Fruit fly (Drosophila melanogaster) whole organism, prepupa: ENCODE results near the gene CG34461.

Experiments
- Blimp-1 ChIP-seq: fragments of 200-800 bp; sonication (Bioruptor generic); optimal IDR thresholded peaks from 3 replicates; lab custom pipeline; 2017; ENCODE audit warnings: missing biosample characterization, missing genetic modification characterization, mild to moderate bottlenecking, moderate library complexity, missing genetic modification reagents
- CG10631 ChIP-seq: fragments of 200-800 bp; sonication (Bioruptor generic); optimal IDR thresholded peaks from 2 replicates; lab custom pipeline; 2016; ENCODE audit warnings: missing biosample characterization, missing genetic modification characterization
- CG11294 ChIP-seq: fragments of 200-800 bp; sonication (Bioruptor generic); IDR thresholded peaks from 2 replicates; pipeline ENCODE4 v1.3.6; 2022; ENCODE audit warnings: missing biosample characterization, missing genetic modification characterization
- CG11762 ChIP-seq: fragments of 200-800 bp; sonication (Bioruptor generic); optimal IDR thresholded peaks from 3 replicates; lab custom pipeline; 2016; ENCODE audit warnings: missing biosample characterization, missing genetic modification characterization; ENCODE audit not compliant: insufficient read depth
- CG11902 ChIP-seq: fragments of 200-800 bp; sonication (Bioruptor generic); optimal IDR thresholded peaks from 3 replicates; lab custom pipeline; 2016; ENCODE audit warnings: missing biosample characterization, missing genetic modification characterization
- CG15336 ChIP-seq: fragments of 200-800 bp; sonication (Bioruptor generic); IDR thresholded peaks from 2 replicates; pipeline ENCODE4 v1.3.6; 2022; ENCODE audit warnings: missing biosample characterization, missing genetic modification characterization
- CG1621 ChIP-seq: fragments of 200-800 bp; sonication (Bioruptor generic); optimal IDR thresholded peaks from 3 replicates; lab custom pipeline; 2018; ENCODE audit warnings: missing biosample characterization, mild to moderate bottlenecking, missing genetic modification characterization
- CG16779 ChIP-seq: fragments of 200-800 bp; sonication (Bioruptor generic); optimal IDR thresholded peaks from 3 replicates; lab custom pipeline; 2017; ENCODE audit warnings: missing biosample characterization, mild to moderate bottlenecking, missing genetic modification characterization
- CG3032 ChIP-seq: fragments of 200-800 bp; optimal IDR thresholded peaks from 2 replicates; lab custom pipeline; 2019; ENCODE audit warnings: missing biosample characterization, mild to moderate bottlenecking, missing genetic modification characterization, moderate library complexity
- CG31627 ChIP-seq: fragments of 200-800 bp; sonication (Bioruptor generic); optimal IDR thresholded peaks from 3 replicates; lab custom pipeline; 2016; ENCODE audit warnings: missing biosample characterization, missing genetic modification characterization
- CG32006 ChIP-seq: fragments of 200-800 bp; sonication (Bioruptor generic); optimal IDR thresholded peaks from 3 replicates; lab custom pipeline; 2017; ENCODE audit warnings: missing biosample characterization, mild to moderate bottlenecking, missing genetic modification characterization
- CG34406 ChIP-seq: fragments of 200-800 bp; sonication (Bioruptor generic); optimal IDR thresholded peaks from 3 replicates; lab custom pipeline; 2016; ENCODE audit warnings: missing biosample characterization, missing genetic modification characterization
- CG3919 ChIP-seq: fragments of 200-800 bp; sonication (Bioruptor generic); optimal IDR thresholded peaks from 3 replicates; lab custom pipeline; 2016; ENCODE audit warnings: missing biosample characterization, missing genetic modification characterization
- CG6163 ChIP-seq: fragments of 200-800 bp; sonication (Bioruptor generic); IDR thresholded peaks from 3 replicates; pipeline ENCODE4 v1.3.6; 2022; ENCODE audit warnings: missing biosample characterization, missing genetic modification characterization
- CG6276 ChIP-seq: fragments of 200-800 bp; sonication (Bioruptor generic); optimal IDR thresholded peaks from 2 replicates; lab custom pipeline; 2017; ENCODE audit warnings: missing biosample characterization, mild to moderate bottlenecking, missing genetic modification characterization
- CG6792 ChIP-seq: fragments of 200-800 bp; sonication (Bioruptor generic); optimal IDR thresholded peaks from 3 replicates; lab custom pipeline; 2016; ENCODE audit warnings: missing biosample characterization, missing genetic modification characterization
- CG6854 ChIP-seq: fragments of 200-800 bp; sonication (Bioruptor generic); optimal IDR thresholded peaks from 2 replicates; lab custom pipeline; 2017; ENCODE audit warnings: missing biosample characterization, mild to moderate bottlenecking, missing genetic modification characterization
- CG7368 ChIP-seq: fragments of 200-800 bp; sonication (Bioruptor generic); optimal IDR thresholded peaks from 3 replicates; lab custom pipeline; 2016; ENCODE audit warnings: missing biosample characterization, missing genetic modification characterization
- CG8119 ChIP-seq: fragments of 200-800 bp; sonication (Bioruptor generic); IDR thresholded peaks from 3 replicates; pipeline ENCODE4 v1.3.6; 2022; ENCODE audit warnings: missing biosample characterization, missing genetic modification characterization
- CG8632 ChIP-seq: fragments of 200-800 bp; sonication (Bioruptor generic); optimal IDR thresholded peaks from 3 replicates; lab custom pipeline; 2016; ENCODE audit warnings: missing biosample characterization, missing genetic modification characterization
- Eip78C ChIP-seq: fragments of 200-800 bp; sonication (Bioruptor generic); peaks from one replicate; lab custom pipeline; 2016; ENCODE audit warnings: missing biosample characterization, missing genetic modification characterization
- Eip93F ChIP-seq: fragments of 200-800 bp; sonication (Bioruptor generic); optimal IDR thresholded peaks from 2 replicates; lab custom pipeline; 2016; ENCODE audit warnings: missing biosample characterization, mild to moderate bottlenecking, missing genetic modification characterization
- Ets21C ChIP-seq: fragments of 200-800 bp; sonication (Bioruptor generic); optimal IDR thresholded peaks from 3 replicates; lab custom pipeline; 2016; ENCODE audit warnings: missing biosample characterization, missing genetic modification characterization
- Gug ChIP-seq: fragments of 200-800 bp; sonication (Bioruptor generic); IDR thresholded peaks from 2 replicates; pipeline ENCODE4 v1.3.6; 2022; ENCODE audit warnings: missing biosample characterization, missing genetic modification characterization
- Hr4 ChIP-seq: fragments of 200-800 bp; sonication (Bioruptor generic); optimal IDR thresholded peaks from 3 replicates; lab custom pipeline; 2016; ENCODE audit warnings: missing biosample characterization, missing genetic modification characterization
- Lpt ChIP-seq: fragments of 200-800 bp; sonication (Bioruptor generic); optimal IDR thresholded peaks from 3 replicates; lab custom pipeline; 2016; ENCODE audit warnings: missing biosample characterization, missing genetic modification characterization
- Met ChIP-seq: fragments of 200-800 bp; sonication (Bioruptor generic); optimal IDR thresholded peaks from 3 replicates; lab custom pipeline; 2016; ENCODE audit warnings: missing biosample characterization, missing genetic modification characterization
- OdsH ChIP-seq: fragments of 200-800 bp; sonication (Bioruptor generic); optimal IDR thresholded peaks from 3 replicates; lab custom pipeline; 2016; ENCODE audit warnings: missing biosample characterization, missing genetic modification characterization
- Smox ChIP-seq: fragments of 200-800 bp; sonication (Bioruptor generic); optimal IDR thresholded peaks from 3 replicates; lab custom pipeline; 2016; ENCODE audit warnings: missing biosample characterization, missing genetic modification characterization
- Sox102F ChIP-seq: fragments of 200-800 bp; sonication (Bioruptor generic); optimal IDR thresholded peaks from 2 replicates; lab custom pipeline; 2016; ENCODE audit warnings: missing biosample characterization, mild to moderate bottlenecking, missing genetic modification characterization
- Sox14 ChIP-seq: fragments of 200-800 bp; sonication (Bioruptor generic); optimal IDR thresholded peaks from 3 replicates; lab custom pipeline; 2016; ENCODE audit warnings: missing biosample characterization, missing genetic modification characterization
- acj6 ChIP-seq: fragments of 200-800 bp; sonication (Bioruptor generic); optimal IDR thresholded peaks from 3 replicates; lab custom pipeline; 2016; ENCODE audit warnings: missing biosample characterization, missing genetic modification characterization
- cyc ChIP-seq: fragments of 200-800 bp; sonication (Bioruptor generic); optimal IDR thresholded peaks from 3 replicates; lab custom pipeline; 2016; ENCODE audit warnings: missing biosample characterization, missing genetic modification characterization
- dsx ChIP-seq: fragments of 200-800 bp; optimal IDR thresholded peaks from 3 replicates; lab custom pipeline; 2019; ENCODE audit warnings: missing biosample characterization, mild to moderate bottlenecking, missing genetic modification characterization, moderate library complexity; ENCODE audit not compliant: poor library complexity, severe bottlenecking
- eg ChIP-seq: fragments of 200-800 bp; sonication (Bioruptor generic); IDR thresholded peaks from 3 replicates; pipeline ENCODE4 v1.3.6; 2022; ENCODE audit warnings: missing biosample characterization, missing genetic modification characterization
- esn ChIP-seq: fragments of 200-800 bp; sonication (Bioruptor generic); optimal IDR thresholded peaks from 2 replicates; lab custom pipeline; 2016; ENCODE audit warnings: missing biosample characterization, mild to moderate bottlenecking, missing genetic modification characterization, moderate library complexity
- fd59A ChIP-seq: fragments of 200-800 bp; sonication (Bioruptor generic); optimal IDR thresholded peaks from 2 replicates; lab custom pipeline; 2017; ENCODE audit warnings: missing biosample characterization, mild to moderate bottlenecking, missing genetic modification characterization, missing genetic modification reagents
- fd85E ChIP-seq: fragments of 200-800 bp; sonication (Bioruptor generic); optimal IDR thresholded peaks from 3 replicates; lab custom pipeline; 2016; ENCODE audit warnings: missing biosample characterization, missing genetic modification characterization
- lz ChIP-seq: fragments of 200-800 bp; sonication (Bioruptor generic); optimal IDR thresholded peaks from 3 replicates; lab custom pipeline; 2016; ENCODE audit warnings: missing biosample characterization, missing genetic modification characterization
- net ChIP-seq: fragments of 200-800 bp; sonication (Bioruptor generic); optimal IDR thresholded peaks from 3 replicates; lab custom pipeline; 2016; ENCODE audit warnings: missing biosample characterization, missing genetic modification characterization
- pdm3 ChIP-seq: fragments of 200-800 bp; sonication (Bioruptor generic); optimal IDR thresholded peaks from 3 replicates; lab custom pipeline; 2016; ENCODE audit warnings: missing biosample characterization, missing genetic modification characterization
- salr ChIP-seq, 2 experiments: fragments of 200-800 bp; sonication (Bioruptor generic); optimal IDR thresholded peaks; 3 replicates each; lab custom pipeline; 2016 to 2018; ENCODE audit warnings: missing biosample characterization in 2 of 2, missing genetic modification characterization in 2 of 2, mild to moderate bottlenecking in 1 of 2
- ss ChIP-seq, 2 experiments: fragments of 200-800 bp; sonication (Bioruptor generic); optimal IDR thresholded peaks; 2 replicates in 1 of 2; 3 replicates in 1 of 2; lab custom pipeline; 2017 to 2018; ENCODE audit warnings: mild to moderate bottlenecking in 2 of 2, missing biosample characterization in 2 of 2, missing genetic modification characterization in 2 of 2, moderate library complexity in 1 of 2
- topi ChIP-seq: fragments of 200-800 bp; sonication (Bioruptor generic); optimal IDR thresholded peaks from 3 replicates; lab custom pipeline; 2016; ENCODE audit warnings: missing biosample characterization, missing genetic modification characterization
- vri ChIP-seq: fragments of 200-800 bp; sonication (Bioruptor generic); optimal IDR thresholded peaks from 3 replicates; lab custom pipeline; 2016; ENCODE audit warnings: missing biosample characterization, mild to moderate bottlenecking, missing genetic modification characterization

The CG34461 gene

dm6 chr3L:8360643-8361110 lies 35.0 kb downstream of the CG34461 start, which contains the start of gene Idh (continued):
- no peak for TF ChIP-seq pdm3 (GFP tag; lab: Kevin White, UChicago)
- TF ChIP-seq CG31627 (GFP tag; lab: Kevin White, UChicago): no peak
- no peak for TF ChIP-seq Sox14 (GFP tag; lab: Kevin White, UChicago)
- peak; percentile 17 for TF ChIP-seq Lpt (GFP tag; lab: Kevin White, UChicago)
- no peak for TF ChIP-seq CG11294
- TF ChIP-seq Hr4: no peak
- TF ChIP-seq esn (GFP tag; lab: Kevin White, UChicago): peak; percentile 57
- no peak for TF ChIP-seq fd59A (GFP tag; lab: Kevin White, UChicago)
- no peak for TF ChIP-seq CG11902
- TF ChIP-seq topi (GFP tag; lab: Kevin White, UChicago): peak; percentile 4
- no peak for TF ChIP-seq Eip93F (GFP tag; lab: Kevin White, UChicago)
- TF ChIP-seq CG1621 (tag; lab: Kevin White, UChicago): no peak
- TF ChIP-seq Ets21C (GFP tag; lab: Kevin White, UChicago): no peak
- TF ChIP-seq CG8119: no peak
- TF ChIP-seq CG6854 (GFP tag; lab: Kevin White, UChicago): peak; percentile 40
- peak; percentile 58 for TF ChIP-seq Sox102F (GFP tag; lab: Kevin White, UChicago)
- no peak for TF ChIP-seq OdsH (GFP tag; lab: Kevin White, UChicago)
- TF ChIP-seq acj6 (GFP tag; lab: Kevin White, UChicago): no peak
- peak; percentile 63 for TF ChIP-seq net (GFP tag; lab: Kevin White, UChicago)
- peak; percentile 25 for TF ChIP-seq Blimp-1 (GFP tag; lab: Kevin White, UChicago)
- no peak for TF ChIP-seq fd85E
- no peak for TF ChIP-seq cyc
- peak; percentile 50; the same call in 1 of the 2 replicates for TF ChIP-seq CG15336 (GFP tag; lab: Robert Waterston, UW)
- peak; percentile 82 for TF ChIP-seq Eip78C (GFP tag; lab: Kevin White, UChicago)
- TF ChIP-seq CG16779 (tag; lab: Kevin White, UChicago): no peak
- TF ChIP-seq CG6792 (GFP tag; lab: Kevin White, UChicago): no peak
- TF ChIP-seq Met (GFP tag; lab: Kevin White, UChicago): peak; percentile 20
- TF ChIP-seq CG3919 (GFP tag; lab: Kevin White, UChicago): peak; percentile 17
- peak; percentile 47 for TF ChIP-seq CG6276
- no peak for TF ChIP-seq salr (GFP tag; optimal IDR thresholded peaks at IDR 0.05; lab: Kevin White, UChicago)
- TF ChIP-seq CG10631 (GFP tag; lab: Kevin White, UChicago): no peak
- TF ChIP-seq CG11762: no peak
- TF ChIP-seq, all 60 proteins: peak for 20

- no peak for TF ChIP-seq dsx (GFP tag; lab: Kevin White, UChicago)
- no peak for TF ChIP-seq Sox102F (GFP tag; lab: Kevin White, UChicago)
- no peak for TF ChIP-seq Smox (GFP tag; lab: Kevin White, UChicago)
- no peak for TF ChIP-seq topi (GFP tag; lab: Kevin White, UChicago)
- no peak for TF ChIP-seq CG3032
- TF ChIP-seq net (GFP tag; lab: Kevin White, UChicago): no peak
- no peak for TF ChIP-seq eg (GFP tag; lab: Robert Waterston, UW)
- TF ChIP-seq Ets21C (GFP tag; lab: Kevin White, UChicago): no peak
- no peak for TF ChIP-seq CG34406
Measured at dm6 chr3L:8363266-8363665, 37.6 kb downstream of the CG34461 start.

dm6 chr3L:8368694-8369344 lies 43.2 kb downstream of the CG34461 start:
- TF ChIP-seq topi (GFP tag; lab: Kevin White, UChicago): peak; percentile 83
- peak; percentile 11 for TF ChIP-seq CG32006 (GFP tag; lab: Kevin White, UChicago)
- TF ChIP-seq lz (GFP tag; lab: Kevin White, UChicago): peak; percentile 56
- TF ChIP-seq Sox102F (GFP tag; lab: Kevin White, UChicago): peak; percentile 60
- TF ChIP-seq Ets21C (GFP tag; lab: Kevin White, UChicago): peak; percentile 48
- peak; percentile 78 for TF ChIP-seq CG31627 (GFP tag; lab: Kevin White, UChicago)
- no peak for TF ChIP-seq CG7368 (GFP tag; lab: Kevin White, UChicago)
- peak; percentile 42 for TF ChIP-seq vri
- TF ChIP-seq Met (GFP tag; lab: Kevin White, UChicago): peak; percentile 84
- TF ChIP-seq CG8632 (GFP tag; lab: Kevin White, UChicago): peak; percentile 3
- peak; percentile 77 for TF ChIP-seq cyc
- no peak for TF ChIP-seq CG15336 (GFP tag; lab: Robert Waterston, UW)
- peak; percentile 42 for TF ChIP-seq CG3919 (GFP tag; lab: Kevin White, UChicago)
- TF ChIP-seq Blimp-1 (GFP tag; lab: Kevin White, UChicago): no peak
- TF ChIP-seq ss (GFP tag; optimal IDR thresholded peaks at IDR 0.05; lab: Kevin White, UChicago): no peak
- peak; percentile 54; the same call in 1 of the 3 replicates for TF ChIP-seq CG6163
- peak; percentile 22 for TF ChIP-seq CG6792 (GFP tag; lab: Kevin White, UChicago)
- peak; percentile 35 for TF ChIP-seq acj6 (GFP tag; lab: Kevin White, UChicago)
- TF ChIP-seq CG34406: no peak
- TF ChIP-seq CG11294: no peak
- TF ChIP-seq Gug (GFP tag; lab: Robert Waterston, UW): no peak
- peak; percentile 76 for TF ChIP-seq esn (GFP tag; lab: Kevin White, UChicago)
- peak; percentile 60 for TF ChIP-seq Eip78C (GFP tag; lab: Kevin White, UChicago)
- TF ChIP-seq CG11902: peak; percentile 44
